Fruit fly (Drosophila melanogaster) whole organism, embryonic: ENCODE results near the gene CG6106.

Source experiments
- CG10959 ChIP-seq: fragments of 200-800 bp; sonication (Bioruptor generic); IDR thresholded peaks from 2 replicates; pipeline ENCODE4 v1.3.6; 2022; ENCODE audit warnings: missing biosample characterization, missing genetic modification characterization
- CG10979 ChIP-seq: fragments of 200-800 bp; sonication (Bioruptor generic); optimal IDR thresholded peaks from 2 replicates; lab custom pipeline; 2018; ENCODE audit warnings: missing biosample characterization, mild to moderate bottlenecking, missing genetic modification characterization, moderate library complexity
- CG11085 ChIP-seq: fragments of 200-800 bp; sonication (Bioruptor generic); IDR thresholded peaks from 2 replicates; pipeline ENCODE4 v1.3.6; 2022; ENCODE audit warnings: missing biosample characterization, missing genetic modification characterization
- CG11695 ChIP-seq: fragments of 200-800 bp; sonication (Bioruptor generic); IDR thresholded peaks from 3 replicates; pipeline ENCODE4 v1.3.6; 2022; ENCODE audit warnings: missing biosample characterization, missing genetic modification characterization
- CG11723 ChIP-seq: fragments of 200-800 bp; sonication (Bioruptor generic); optimal IDR thresholded peaks from 2 replicates; lab custom pipeline; 2017; ENCODE audit warnings: missing biosample characterization, mild to moderate bottlenecking, missing genetic modification characterization
- CG13424 ChIP-seq: fragments of 200-800 bp; sonication (Bioruptor generic); optimal IDR thresholded peaks from 2 replicates; lab custom pipeline; 2019; ENCODE audit warnings: missing biosample characterization, mild to moderate bottlenecking, missing genetic modification characterization, moderate library complexity
- CG14965 ChIP-seq: fragments of 200-800 bp; sonication (Bioruptor generic); optimal IDR thresholded peaks from 2 replicates; lab custom pipeline; 2016; ENCODE audit warnings: missing biosample characterization, missing genetic modification characterization, borderline replicate concordance
- CG15479 ChIP-seq: fragments of 200-800 bp; sonication (Bioruptor generic); optimal IDR thresholded peaks from 3 replicates; lab custom pipeline; 2019; ENCODE audit warnings: missing biosample characterization, mild to moderate bottlenecking, missing genetic modification characterization, moderate library complexity
- CG1602 ChIP-seq: fragments of 200-800 bp; sonication (Bioruptor generic); optimal IDR thresholded peaks from 3 replicates; lab custom pipeline; 2016; ENCODE audit warnings: missing biosample characterization, missing genetic modification characterization
- CG1603 ChIP-seq: fragments of 200-800 bp; sonication (Bioruptor generic); optimal IDR thresholded peaks from 2 replicates; lab custom pipeline; 2019; ENCODE audit warnings: missing biosample characterization, mild to moderate bottlenecking, missing genetic modification characterization, moderate library complexity
- CG16863 ChIP-seq: fragments of 200-800 bp; sonication (Bioruptor generic); optimal IDR thresholded peaks from 3 replicates; lab custom pipeline; 2016; ENCODE audit warnings: missing biosample characterization, missing genetic modification characterization
- CG17359 ChIP-seq: fragments of 200-800 bp; sonication (Bioruptor generic); optimal IDR thresholded peaks from 3 replicates; lab custom pipeline; 2018; ENCODE audit warnings: missing biosample characterization, mild to moderate bottlenecking, missing genetic modification characterization, moderate library complexity
- CG17568 ChIP-seq: fragments of 200-800 bp; sonication (Bioruptor generic); optimal IDR thresholded peaks from 2 replicates; lab custom pipeline; 2018; ENCODE audit warnings: missing biosample characterization, mild to moderate bottlenecking, missing genetic modification characterization, moderate library complexity
- CG17612 ChIP-seq: fragments of 200-800 bp; sonication (Bioruptor generic); IDR thresholded peaks from 2 replicates; pipeline ENCODE4 v1.3.6; 2022; ENCODE audit warnings: missing biosample characterization, missing genetic modification characterization
- CG18619 ChIP-seq: fragments of 200-800 bp; sonication (Bioruptor generic); optimal IDR thresholded peaks from 3 replicates; lab custom pipeline; 2017; ENCODE audit warnings: missing biosample characterization, mild to moderate bottlenecking, missing genetic modification characterization
- CG2678 ChIP-seq: fragments of 200-800 bp; sonication (Bioruptor generic); optimal IDR thresholded peaks from 3 replicates; lab custom pipeline; 2019; ENCODE audit warnings: missing biosample characterization, mild to moderate bottlenecking, missing genetic modification characterization, moderate library complexity
- CG34422 ChIP-seq: fragments of 200-800 bp; sonication (Bioruptor generic); IDR thresholded peaks from 3 replicates; pipeline ENCODE4 v1.3.6; 2022; ENCODE audit warnings: missing biosample characterization, missing genetic modification characterization
- CG42726 ChIP-seq: fragments of 200-800 bp; sonication (Bioruptor generic); IDR thresholded peaks from 2 replicates; pipeline ENCODE4 v1.3.6; 2022; ENCODE audit warnings: missing biosample characterization, missing genetic modification characterization; ENCODE audit not compliant: partially characterized antibody
- CG4328 ChIP-seq: fragments of 200-800 bp; sonication (Bioruptor generic); optimal IDR thresholded peaks from 3 replicates; lab custom pipeline; 2017; ENCODE audit warnings: missing biosample characterization, missing genetic modification reagents, missing genetic modification characterization
- CG6254 ChIP-seq: fragments of 200-800 bp; sonication (Bioruptor generic); optimal IDR thresholded peaks from 3 replicates; lab custom pipeline; 2017; ENCODE audit warnings: mild to moderate bottlenecking, missing biosample characterization, missing genetic modification reagents, missing genetic modification characterization
- CG6854 ChIP-seq: fragments of 200-800 bp; sonication (Bioruptor generic); optimal IDR thresholded peaks from 3 replicates; lab custom pipeline; 2017; ENCODE audit warnings: missing biosample characterization, mild to moderate bottlenecking, missing genetic modification characterization
- CG9876 ChIP-seq: fragments of 200-800 bp; sonication (Bioruptor generic); optimal IDR thresholded peaks from 2 replicates; lab custom pipeline; 2016; ENCODE audit warnings: missing biosample characterization, missing genetic modification characterization
- CoRest ChIP-seq: fragments of 200-800 bp; sonication (Bioruptor generic); optimal IDR thresholded peaks from 3 replicates; lab custom pipeline; 2018; ENCODE audit warnings: missing biosample characterization, mild to moderate bottlenecking, missing genetic modification characterization, moderate library complexity
- D19B ChIP-seq: fragments of 200-800 bp; sonication (Bioruptor generic); optimal IDR thresholded peaks from 2 replicates; lab custom pipeline; 2017; ENCODE audit warnings: missing biosample characterization, mild to moderate bottlenecking, missing genetic modification characterization
- Lpt ChIP-seq: fragments of >200 bp; optimal IDR thresholded peaks from 2 replicates; lab custom pipeline; 2018; ENCODE audit warnings: missing biosample characterization, missing genetic modification characterization
- NfI ChIP-seq: fragments of 200-800 bp; sonication (Bioruptor generic); optimal IDR thresholded peaks from 3 replicates; lab custom pipeline; 2018; ENCODE audit warnings: missing biosample characterization, mild to moderate bottlenecking, missing genetic modification characterization, moderate library complexity
- Rx ChIP-seq: fragments of 200-800 bp; sonication (Bioruptor generic); IDR thresholded peaks from 2 replicates; pipeline ENCODE4 v1.3.6; 2022; ENCODE audit warnings: missing biosample characterization, missing genetic modification characterization
- Scr ChIP-seq: fragments of 200-800 bp; sonication (Bioruptor generic); IDR thresholded peaks from 2 replicates; pipeline ENCODE4 v1.3.6; 2022; ENCODE audit warnings: missing biosample characterization, missing genetic modification characterization; ENCODE audit not compliant: partially characterized antibody
- Trl ChIP-seq, 3 experiments: fragments of >200 bp in 2 of 3; fragments of 200-800 bp in 1 of 3; sonication (Bioruptor generic) in 1 of 3; optimal IDR thresholded peaks; 2 replicates in 1 of 3; 3 replicates in 2 of 3; lab custom pipeline; 2016 to 2017; ENCODE audit warnings: missing biosample characterization in 1 of 3, missing genetic modification characterization in 1 of 3
- Xrp1 ChIP-seq: fragments of 200-800 bp; sonication (Bioruptor generic); IDR thresholded peaks from 2 replicates; pipeline ENCODE4 v1.3.6; 2022; ENCODE audit warnings: missing biosample characterization, missing genetic modification characterization
- YL-1 ChIP-seq: fragments of 200-800 bp; sonication (Bioruptor generic); optimal IDR thresholded peaks from 3 replicates; lab custom pipeline; 2017; ENCODE audit warnings: missing biosample characterization, mild to moderate bottlenecking, missing genetic modification characterization
- al ChIP-seq: fragments of 200-800 bp; sonication (Bioruptor generic); IDR thresholded peaks from 2 replicates; pipeline ENCODE4 v1.3.6; 2022; ENCODE audit warnings: missing biosample characterization, missing genetic modification characterization
- disco-r ChIP-seq: fragments of 200-800 bp; sonication (Bioruptor generic); optimal IDR thresholded peaks from 2 replicates; lab custom pipeline; 2016; ENCODE audit warnings: missing biosample characterization, missing genetic modification characterization
- dysf ChIP-seq: fragments of 200-800 bp; sonication (Bioruptor generic); IDR thresholded peaks from 3 replicates; pipeline ENCODE4 v1.3.6; 2022; ENCODE audit warnings: missing biosample characterization, missing genetic modification characterization
- en ChIP-seq: fragments of 200-800 bp; sonication (Bioruptor generic); optimal IDR thresholded peaks from 2 replicates; lab custom pipeline; 2016; ENCODE audit warnings: missing biosample characterization, missing genetic modification characterization
- fd96Cb ChIP-seq: fragments of 200-800 bp; sonication (Bioruptor generic); optimal IDR thresholded peaks from 2 replicates; lab custom pipeline; 2018; ENCODE audit warnings: missing biosample characterization, mild to moderate bottlenecking, missing genetic modification characterization, moderate library complexity
- gsb ChIP-seq: fragments of 200-800 bp; sonication (Bioruptor generic); IDR thresholded peaks from 2 replicates; pipeline ENCODE4 v1.3.6; 2022; ENCODE audit warnings: missing biosample characterization, missing genetic modification characterization
- ham ChIP-seq: fragments of 200-800 bp; sonication (Bioruptor generic); IDR thresholded peaks from 2 replicates; pipeline ENCODE4 v1.3.6; 2022; ENCODE audit warnings: missing biosample characterization, missing genetic modification characterization
- hb ChIP-seq: fragments of 200-800 bp; sonication (Bioruptor generic); IDR thresholded peaks from 3 replicates; pipeline ENCODE4 v1.3.6; 2022; ENCODE audit warnings: missing biosample characterization, missing genetic modification characterization; ENCODE audit not compliant: partially characterized antibody
- hth ChIP-seq: fragments of >200 bp; optimal IDR thresholded peaks from 2 replicates; lab custom pipeline; 2017; ENCODE audit warnings: inconsistent platforms
- kni ChIP-seq: fragments of 200-800 bp; sonication (Bioruptor generic); optimal IDR thresholded peaks from 3 replicates; lab custom pipeline; 2017; ENCODE audit warnings: mild to moderate bottlenecking, missing biosample characterization, missing genetic modification reagents, missing genetic modification characterization
- lbe ChIP-seq: fragments of 200-800 bp; sonication (Bioruptor generic); optimal IDR thresholded peaks from 2 replicates; lab custom pipeline; 2016; ENCODE audit warnings: missing biosample characterization, mild to moderate bottlenecking, missing genetic modification characterization
- lola ChIP-seq, 3 experiments: fragments of >200 bp in 2 of 3; fragments of 200-800 bp in 1 of 3; sonication (Bioruptor generic) in 1 of 3; optimal IDR thresholded peaks; 2 replicates each; lab custom pipeline; 2017 to 2019; ENCODE audit warnings: missing biosample characterization in 3 of 3, missing genetic modification characterization in 3 of 3, mild to moderate bottlenecking in 1 of 3, moderate library complexity in 1 of 3
- org-1 ChIP-seq: fragments of 200-800 bp; sonication (Bioruptor generic); optimal IDR thresholded peaks from 2 replicates; lab custom pipeline; 2017; ENCODE audit warnings: missing biosample characterization, missing genetic modification characterization
- pros ChIP-seq: fragments of 200-800 bp; sonication (Bioruptor generic); optimal IDR thresholded peaks from 3 replicates; lab custom pipeline; 2019; ENCODE audit warnings: missing biosample characterization, mild to moderate bottlenecking, missing genetic modification characterization, moderate library complexity
- sob ChIP-seq: fragments of 200-800 bp; sonication (Bioruptor generic); IDR thresholded peaks from 2 replicates; pipeline ENCODE4 v1.3.6; 2022; ENCODE audit warnings: missing biosample characterization, missing genetic modification characterization
- vnd ChIP-seq: fragments of 200-800 bp; sonication (Bioruptor generic); IDR thresholded peaks from 3 replicates; pipeline ENCODE4 v1.3.6; 2022; ENCODE audit warnings: missing biosample characterization, missing genetic modification characterization; ENCODE audit not compliant: partially characterized antibody
- zf30C ChIP-seq: fragments of 200-800 bp; sonication (Bioruptor generic); optimal IDR thresholded peaks from 3 replicates; lab custom pipeline; 2018; ENCODE audit warnings: missing biosample characterization, mild to moderate bottlenecking, missing genetic modification characterization

Gene CG6106

DNA sequence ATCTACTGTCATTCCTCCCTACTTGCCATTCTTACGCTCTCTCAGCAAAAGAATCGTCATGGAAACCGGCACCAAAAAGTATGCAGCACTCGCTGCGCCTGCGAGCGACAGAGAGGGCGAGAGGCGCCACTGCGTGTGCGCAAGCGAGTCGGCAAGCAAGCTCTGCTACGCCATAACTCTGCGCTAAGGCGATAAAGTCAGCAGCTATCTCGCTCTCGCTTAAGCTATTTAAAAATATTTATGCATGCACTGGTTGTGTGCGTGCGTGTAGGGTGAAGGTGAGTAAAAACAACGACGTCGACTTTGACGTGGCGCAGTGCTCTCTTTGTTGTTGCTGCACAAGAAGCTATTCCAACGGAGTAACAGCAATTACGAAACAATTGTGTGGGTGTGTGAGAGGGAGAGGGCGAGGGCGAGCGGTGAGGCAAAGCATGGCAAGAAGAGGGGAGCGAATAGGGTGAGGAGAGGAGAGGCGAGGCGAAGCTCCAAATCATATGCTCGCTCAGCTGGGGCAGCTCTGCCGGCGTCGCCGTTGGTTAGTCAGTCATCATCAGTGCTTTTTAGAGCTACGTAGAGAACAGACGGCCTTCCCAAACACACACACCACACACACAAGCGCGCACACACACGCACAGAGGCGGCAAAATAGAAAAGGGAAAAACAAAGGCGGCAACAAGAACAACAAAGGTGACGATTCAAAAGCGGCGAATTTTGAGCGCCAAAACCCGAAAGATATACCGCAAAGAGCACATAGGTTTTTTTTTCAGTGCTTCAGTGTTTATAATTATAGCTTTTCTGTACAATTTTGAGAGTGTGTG is 7.6 kb downstream of the CG6106 start, which contains the start of gene CrebB:
CrebB (plus strand) TSS at position 325 of the 818 bp plus-strand sequence.
- TF ChIP-seq pros (peak; percentile 79), disco-r (GFP tag; lab: Kevin White, UChicago) (no peak), CG6254 (GFP tag; lab: Kevin White, UChicago) (no peak), hth (lab: Kevin White, UChicago) (no peak), al (GFP tag; lab: Robert Waterston, UW) (peak; percentile 13; the same call in 1 of the 2 replicates), CG14965 (GFP tag; lab: Kevin White, UChicago) (no peak), CG17612 (no peak), fd96Cb (tag; lab: Kevin White, UChicago) (no peak), D19B (GFP tag; lab: Kevin White, UChicago) (no peak), hb (GFP tag; lab: Robert Waterston, UW) (no peak), CG11723 (GFP tag; lab: Kevin White, UChicago) (no peak), CG4328 (GFP tag; lab: Kevin White, UChicago) (no peak), CG2678 (tag; lab: Kevin White, UChicago) (peak; percentile 14), zf30C (GFP tag; lab: Kevin White, UChicago) (peak; percentile 70), CG16863 (GFP tag; lab: Kevin White, UChicago) (no peak), Rx (GFP tag; lab: Robert Waterston, UW) (no peak), CG34422 (peak; percentile 65; the same call in 2 of the 3 replicates), CG6854 (GFP tag; lab: Kevin White, UChicago) (no peak), vnd (GFP tag; lab: Robert Waterston, UW) (no peak), sob (GFP tag; lab: Robert Waterston, UW) (peak; percentile 45), gsb (0 out of 2 replicates have a peak, but pooled peaks have one; percentile 33), CG42726 (GFP tag; lab: Robert Waterston, UW) (no peak), en (no peak), CG18619 (no peak), Scr (GFP tag; lab: Robert Waterston, UW) (no peak), CG1602 (GFP tag; lab: Kevin White, UChicago) (no peak), CG9876 (GFP tag; lab: Kevin White, UChicago) (peak; percentile 17), org-1 (no peak), kni (GFP tag; lab: Kevin White, UChicago) (peak; percentile 91), CG10959 (GFP tag; lab: Robert Waterston, UW) (no peak), CoRest (no peak), YL-1 (GFP tag; lab: Kevin White, UChicago) (no peak), lbe (GFP tag; lab: Kevin White, UChicago) (no peak), CG10979 (no peak), lola (GFP tag; optimal IDR thresholded peaks at IDR 0.05; lab: Kevin White, UChicago) (peak in 1 of 3 experiments; percentile 35), CG11695 (GFP tag; lab: Robert Waterston, UW) (no peak), Lpt (GFP tag; lab: Kevin White, UChicago) (no peak), CG15479 (no peak), CG11085 (GFP tag; lab: Robert Waterston, UW) (peak; percentile 40; the same call in 1 of the 2 replicates), NfI (GFP tag; lab: Kevin White, UChicago) (peak; percentile 18), CG17568 (GFP tag; lab: Kevin White, UChicago) (peak; percentile 0), Xrp1 (GFP tag; lab: Robert Waterston, UW) (peak; percentile 31; the same call in 1 of the 2 replicates), Trl (optimal IDR thresholded peaks at IDR 0.05; lab: Kevin White, UChicago) (peak; percentile 51 to 80), Trl (GFP tag; optimal IDR thresholded peaks at IDR 0.05; lab: Kevin White, UChicago) (peak; percentile 7), ham (GFP tag; lab: Robert Waterston, UW) (no peak), dysf (GFP tag; lab: Robert Waterston, UW) (peak; percentile 70), CG13424 (tag; lab: Kevin White, UChicago) (no peak), CG17359 (tag; lab: Kevin White, UChicago) (peak; percentile 25), CG1603 (peak; percentile 21)
